Fruit fly (Drosophila melanogaster): ENCODE data around the gene CG4860.

The CG4860 gene

dm6 chr3R:12185615-12186014, 35.6 kb downstream of the CG4860 start:
- TF ChIP-seq CG7045 (GFP tag; optimal IDR thresholded peaks at IDR 0.05) (no peak), cic (GFP tag; optimal IDR thresholded peaks at IDR 0.05) (no peak), kay (GFP tag; ENCODE audit: borderline replicate concordance) (no peak), Crg-1 (GFP tag; optimal IDR thresholded peaks at IDR 0.05) (no peak), CG1620 (GFP tag; optimal IDR thresholded peaks at IDR 0.05) (no peak), Mnt (GFP tag; optimal IDR thresholded peaks at IDR 0.05) (no peak), tj (GFP tag; optimal IDR thresholded peaks at IDR 0.05) (no peak), CG14711 (tag; optimal IDR thresholded peaks at IDR 0.05) (no peak), toe (GFP tag; optimal IDR thresholded peaks at IDR 0.05) (no peak), CG12768 (GFP tag; optimal IDR thresholded peaks at IDR 0.05) (no peak), CG5204 (GFP tag; optimal IDR thresholded peaks at IDR 0.05) (no peak), cnc (optimal IDR thresholded peaks at IDR 0.05) (no peak), CG7101 (tag; optimal IDR thresholded peaks at IDR 0.05) (no peak), CG11617 (GFP tag; optimal IDR thresholded peaks at IDR 0.05) (no peak), CG33017 (tag; optimal IDR thresholded peaks at IDR 0.05) (no peak), bab1 (GFP tag; optimal IDR thresholded peaks at IDR 0.05) (no peak), ovo (GFP tag; optimal IDR thresholded peaks at IDR 0.05) (no peak), Clk (GFP tag; optimal IDR thresholded peaks at IDR 0.05) (no peak), pad (GFP tag; optimal IDR thresholded peaks at IDR 0.05) (no peak), Hr96 (GFP tag; optimal IDR thresholded peaks at IDR 0.05) (no peak)

All from whole organism, adult.